Worm (Caenorhabditis elegans): ENCODE measurements around the gene F49E12.12.
A peak's percentile ranks its signal among the peaks of the same experiment; 100 is the strongest.

DNA sequence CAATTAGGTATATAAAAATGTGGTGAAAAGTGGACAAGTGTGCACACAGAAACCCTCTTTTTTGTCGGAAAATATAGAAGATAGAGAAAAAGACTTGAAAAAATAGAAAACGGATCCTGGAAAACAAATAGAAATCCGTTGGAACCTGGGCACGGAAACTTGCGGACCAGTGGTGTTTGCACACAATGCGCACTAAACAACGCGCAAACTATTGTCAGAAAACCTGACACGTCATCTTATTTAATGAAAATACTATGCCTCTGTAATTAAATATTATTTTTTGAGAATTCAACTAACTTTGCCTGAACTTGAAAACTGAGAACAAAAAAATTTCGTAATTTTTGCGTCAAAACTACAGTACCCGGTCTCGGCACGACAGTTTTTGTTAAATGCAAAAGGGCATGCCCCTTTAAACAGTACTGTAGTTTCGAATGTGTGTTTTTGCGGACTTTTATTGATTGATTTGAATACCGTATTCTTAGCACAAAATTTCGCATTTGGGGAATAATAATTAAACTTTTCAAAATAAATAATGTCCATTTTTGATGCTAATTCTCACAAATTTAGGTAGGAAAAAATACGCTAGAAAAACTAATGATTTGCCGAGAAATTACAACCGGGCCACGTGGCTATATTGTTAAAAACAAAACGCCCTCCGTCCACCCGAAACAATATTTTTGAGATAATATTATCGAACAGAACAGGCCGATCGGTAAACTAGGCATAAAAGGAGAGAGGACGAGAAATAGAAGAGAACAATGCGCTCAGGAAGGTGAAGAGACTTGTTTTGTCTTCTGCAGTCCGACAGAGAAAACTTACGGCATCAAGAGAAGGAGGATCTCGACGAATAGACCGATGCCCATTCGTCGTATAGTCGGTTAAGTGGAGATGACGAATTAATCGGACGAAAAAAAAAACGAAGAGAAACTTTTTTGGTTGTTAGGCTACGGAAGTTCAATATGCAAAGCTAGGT, 47.9 kb downstream of the F49E12.12 start:
- TF ChIP-seq W03F9.2 (tag; optimal IDR thresholded peaks at IDR 0.05): peak; percentile 31
- TF ChIP-seq him-1 (tag; optimal IDR thresholded peaks at IDR 0.05): no peak
- no peak for TF ChIP-seq dao-5 (tag; optimal IDR thresholded peaks at IDR 0.05)
